Worm (Caenorhabditis elegans) whole organism, mixed stage, embryonic: ENCODE measurements around the gene btb-5.
A peak's percentile ranks its signal among the peaks of the same experiment; 100 is the strongest.

Experiments
- M03D4.4 ChIP-seq: sonication (generic microtip); optimal IDR thresholded peaks from 2 replicates; lab custom pipeline; 2017; ENCODE audit warnings: mild to moderate bottlenecking, missing genetic modification characterization, missing compliant biosample characterization
- bed-3 ChIP-seq: fragments of 200-800 bp; sonication (Bioruptor generic); optimal IDR thresholded peaks from 3 replicates; lab custom pipeline; 2018; ENCODE audit warnings: mild to moderate bottlenecking, missing genetic modification characterization, moderate library complexity, missing compliant biosample characterization
- blmp-1 ChIP-seq: fragments of 150-350 bp; optimal IDR thresholded peaks from 2 replicates; lab custom pipeline; 2014; ENCODE audit warnings: missing biosample characterization, missing genetic modification characterization
- ceh-39 ChIP-seq: fragments of 150-350 bp; optimal IDR thresholded peaks from 2 replicates; lab custom pipeline; 2014; ENCODE audit warnings: missing biosample characterization, missing genetic modification characterization
- ceh-43 ChIP-seq: fragments of 200-800 bp; sonication (Bioruptor generic); optimal IDR thresholded peaks from 2 replicates; lab custom pipeline; 2018; ENCODE audit warnings: mild to moderate bottlenecking, missing genetic modification characterization, moderate library complexity, missing compliant biosample characterization
- ceh-83 ChIP-seq: fragments of 200-800 bp; sonication (Bioruptor generic); optimal IDR thresholded peaks from 2 replicates; lab custom pipeline; 2018; ENCODE audit warnings: mild to moderate bottlenecking, missing genetic modification characterization, missing compliant biosample characterization
- ces-1 ChIP-seq: fragments of 150-350 bp; optimal IDR thresholded peaks from 2 replicates; lab custom pipeline; 2014; ENCODE audit warnings: missing biosample characterization, missing genetic modification reagents, missing genetic modification characterization
- cnd-1 ChIP-seq: fragments of 200-800 bp; sonication (Bioruptor generic); optimal IDR thresholded peaks from 2 replicates; lab custom pipeline; 2018; ENCODE audit warnings: mild to moderate bottlenecking, missing genetic modification characterization, missing compliant biosample characterization
- elt-1 ChIP-seq: sonication (generic microtip); optimal IDR thresholded peaks from 2 replicates; lab custom pipeline; 2017; ENCODE audit warnings: missing genetic modification characterization, mild to moderate bottlenecking, missing compliant biosample characterization, antibody characterized with exemption, moderate library complexity, borderline replicate concordance; ENCODE audit not compliant: insufficient read depth
- flh-1 ChIP-seq: fragments of 200-800 bp; sonication (Bioruptor generic); optimal IDR thresholded peaks from 2 replicates; lab custom pipeline; 2018; ENCODE audit warnings: mild to moderate bottlenecking, missing genetic modification characterization, moderate library complexity, missing compliant biosample characterization
- ham-2 ChIP-seq: fragments of 200-800 bp; sonication (Bioruptor generic); optimal IDR thresholded peaks from 2 replicates; lab custom pipeline; 2018; ENCODE audit warnings: mild to moderate bottlenecking, missing genetic modification characterization, missing compliant biosample characterization
- hlh-1 ChIP-seq: fragments of 150-350 bp; optimal IDR thresholded peaks from 2 replicates; lab custom pipeline; 2014; ENCODE audit warnings: missing biosample characterization, missing genetic modification reagents, missing genetic modification characterization
- lin-32 ChIP-seq: fragments of 200-800 bp; sonication (Bioruptor generic); optimal IDR thresholded peaks from 2 replicates; lab custom pipeline; 2018; ENCODE audit warnings: mild to moderate bottlenecking, missing genetic modification characterization, missing compliant biosample characterization
- lsy-2 ChIP-seq: fragments of 150-350 bp; optimal IDR thresholded peaks from 2 replicates; lab custom pipeline; 2014; ENCODE audit warnings: missing biosample characterization, missing genetic modification characterization
- mab-5 ChIP-seq: fragments of 150-350 bp; optimal IDR thresholded peaks from 2 replicates; lab custom pipeline; 2014; ENCODE audit warnings: missing biosample characterization, missing genetic modification characterization
- mep-1 ChIP-seq: fragments of 150-350 bp; optimal IDR thresholded peaks from 2 replicates; lab custom pipeline; 2017; ENCODE audit warnings: missing biosample characterization, missing genetic modification reagents, missing genetic modification characterization, inconsistent platforms
- mls-2 ChIP-seq: sonication (generic microtip); optimal IDR thresholded peaks from 2 replicates; lab custom pipeline; 2016; ENCODE audit warnings: mild to moderate bottlenecking, missing genetic modification characterization, moderate library complexity, missing compliant biosample characterization
- nhr-12 ChIP-seq: fragments of 150-350 bp; optimal IDR thresholded peaks from 2 replicates; lab custom pipeline; 2014; ENCODE audit warnings: missing biosample characterization, missing genetic modification characterization
- nhr-2 ChIP-seq: fragments of 150-350 bp; optimal IDR thresholded peaks from 2 replicates; lab custom pipeline; 2014; ENCODE audit warnings: missing biosample characterization, missing genetic modification characterization
- nhr-28 ChIP-seq: fragments of 150-350 bp; optimal IDR thresholded peaks from 2 replicates; lab custom pipeline; 2014; ENCODE audit warnings: missing biosample characterization, missing genetic modification characterization
- nhr-76 ChIP-seq: sonication (generic microtip); optimal IDR thresholded peaks from 2 replicates; lab custom pipeline; 2017; ENCODE audit warnings: missing biosample characterization, missing genetic modification characterization
- pha-4 ChIP-seq: fragments of 150-350 bp; optimal IDR thresholded peaks from 2 replicates; lab custom pipeline; 2018; ENCODE audit warnings: missing biosample characterization, missing genetic modification reagents, missing genetic modification characterization
- snpc-4 ChIP-seq: fragments of 150-350 bp; optimal IDR thresholded peaks from 2 replicates; lab custom pipeline; 2014; ENCODE audit warnings: missing biosample characterization, missing genetic modification characterization
- sptf-1 ChIP-seq: sonication (generic microtip); optimal IDR thresholded peaks from 2 replicates; lab custom pipeline; 2017; ENCODE audit warnings: mild to moderate bottlenecking, missing genetic modification characterization, moderate library complexity, missing compliant biosample characterization
- tbx-8 ChIP-seq: fragments of 200-800 bp; sonication (Bioruptor generic); optimal IDR thresholded peaks from 2 replicates; lab custom pipeline; 2018; ENCODE audit warnings: mild to moderate bottlenecking, missing genetic modification characterization, moderate library complexity, missing compliant biosample characterization
- unc-120 ChIP-seq: sonication (generic microtip); optimal IDR thresholded peaks from 2 replicates; lab custom pipeline; 2017; ENCODE audit warnings: missing genetic modification characterization, missing compliant biosample characterization; ENCODE audit not compliant: poor library complexity, severe bottlenecking
- unc-39 ChIP-seq: fragments of 150-350 bp; optimal IDR thresholded peaks from 2 replicates; lab custom pipeline; 2014; ENCODE audit warnings: missing biosample characterization, missing genetic modification characterization
- unc-62 ChIP-seq: fragments of 150-350 bp; optimal IDR thresholded peaks from 2 replicates; lab custom pipeline; 2014; ENCODE audit warnings: missing biosample characterization, missing genetic modification reagents, missing genetic modification characterization
- zip-8 ChIP-seq: fragments of 150-350 bp; optimal IDR thresholded peaks from 2 replicates; lab custom pipeline; 2014; ENCODE audit warnings: missing biosample characterization, missing genetic modification characterization
- ztf-11 ChIP-seq: fragments of 150-350 bp; optimal IDR thresholded peaks from 2 replicates; lab custom pipeline; 2014; ENCODE audit warnings: missing biosample characterization, missing genetic modification characterization

The btb-5 gene

ce11 chrIII:23862-24261 is 37.1 kb downstream of the btb-5 start, which contains the start of gene H10E21.5:
TSS of gene H10E21.5 (minus strand) at chrIII:23962.
- no peak for TF ChIP-seq unc-120 (tag; lab: Kevin White, UChicago)
- no peak for TF ChIP-seq nhr-2 (tag; lab: Kevin White, UChicago)
- TF ChIP-seq nhr-12 (tag; lab: Kevin White, UChicago) = no peak
- no peak for TF ChIP-seq lin-32

DNA sequence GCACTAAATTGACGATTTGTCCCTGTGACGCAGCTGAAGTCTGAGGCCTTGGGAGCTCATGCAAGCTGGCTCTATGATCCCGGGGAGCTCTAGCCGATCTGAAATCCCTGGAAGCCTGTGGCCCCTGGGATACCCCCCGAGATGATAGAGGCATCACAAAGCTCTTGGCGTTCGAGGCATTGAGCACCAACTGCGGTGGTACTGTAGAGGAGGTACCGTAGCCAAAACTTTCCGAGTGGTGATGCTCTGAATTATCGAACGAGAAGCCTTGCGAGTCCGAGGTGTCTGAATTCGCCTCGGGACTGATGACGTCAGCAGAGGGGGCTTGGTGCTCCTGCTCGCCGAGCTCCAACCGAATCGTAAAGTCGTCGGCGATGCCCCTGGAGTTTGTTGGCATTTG is 39.7 kb downstream of the btb-5 start:
- no peak for TF ChIP-seq lsy-2 (tag; lab: Kevin White, UChicago)
- no peak for TF ChIP-seq nhr-2 (tag; lab: Kevin White, UChicago)
- TF ChIP-seq mab-5 (tag; lab: Kevin White, UChicago) = no peak
- TF ChIP-seq ces-1 (GFP tag; lab: Kevin White, UChicago) = no peak
- no peak for TF ChIP-seq elt-1 (tag; lab: Kevin White, UChicago)
- no peak for TF ChIP-seq flh-1 (GFP tag; lab: Kevin White, UChicago)
- TF ChIP-seq hlh-1 = no peak
- no peak for TF ChIP-seq mep-1
- no peak for TF ChIP-seq unc-62 (GFP tag; lab: Kevin White, UChicago)
- TF ChIP-seq blmp-1 (tag; lab: Kevin White, UChicago) = no peak
- TF ChIP-seq cnd-1 (tag; lab: Kevin White, UChicago) = no peak
- no peak for TF ChIP-seq snpc-4
- TF ChIP-seq M03D4.4 = no peak
- TF ChIP-seq bed-3 (GFP tag; lab: Kevin White, UChicago) = no peak
- no peak for TF ChIP-seq tbx-8 (GFP tag; lab: Kevin White, UChicago)
- TF ChIP-seq, all 35 proteins: peak for 0

DNA sequence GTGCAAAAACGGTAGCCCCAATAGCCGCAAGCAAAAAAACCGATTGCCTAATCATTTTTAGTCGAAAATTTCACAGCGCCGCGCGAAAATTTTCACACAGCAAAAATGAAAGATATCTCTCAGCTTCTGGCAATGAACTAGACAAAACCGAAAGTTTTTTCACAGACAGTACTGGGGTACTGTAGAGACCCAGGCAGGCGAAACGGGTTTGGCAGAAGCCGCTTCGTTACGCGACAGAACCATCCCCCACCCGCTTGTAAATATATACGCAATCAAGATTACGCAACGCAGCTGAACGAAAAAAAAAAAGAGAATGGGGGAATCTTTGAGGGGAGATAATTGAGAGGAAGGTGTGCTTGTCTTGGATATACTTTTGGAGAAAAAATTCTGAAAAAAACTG is 41.4 kb downstream of the btb-5 start, which contains the start of gene H10E21.4:
Gene H10E21.4, minus strand, starts transcription at position 167 of the 400 bp plus-strand sequence.
- TF ChIP-seq mls-2 (tag; lab: Kevin White, UChicago) = no peak
- peak; percentile 31 for TF ChIP-seq zip-8 (tag; lab: Kevin White, UChicago)

ce11 chrIII:17558-17957 is 43.4 kb downstream of the btb-5 start:
- TF ChIP-seq ham-2 = no peak
- no peak for TF ChIP-seq nhr-12 (tag; lab: Kevin White, UChicago)
- no peak for TF ChIP-seq ceh-43 (GFP tag; lab: Kevin White, UChicago)
- no peak for TF ChIP-seq nhr-28 (tag; lab: Kevin White, UChicago)
- no peak for TF ChIP-seq mls-2 (tag; lab: Kevin White, UChicago)
- TF ChIP-seq elt-1 (tag; lab: Kevin White, UChicago) = no peak
- no peak for TF ChIP-seq pha-4
- no peak for TF ChIP-seq nhr-2 (tag; lab: Kevin White, UChicago)
- no peak for TF ChIP-seq lsy-2 (tag; lab: Kevin White, UChicago)
- no peak for TF ChIP-seq mep-1
- TF ChIP-seq sptf-1 (tag; lab: Kevin White, UChicago) = no peak
- TF ChIP-seq ceh-39 (tag; lab: Kevin White, UChicago) = no peak
- no peak for TF ChIP-seq unc-39 (tag; lab: Kevin White, UChicago)
- no peak for TF ChIP-seq unc-62 (GFP tag; lab: Kevin White, UChicago)

- TF ChIP-seq mab-5 (tag; lab: Kevin White, UChicago) (no peak), nhr-28 (tag; lab: Kevin White, UChicago) (no peak), pha-4 (no peak), ham-2 (no peak), ceh-83 (GFP tag; lab: Kevin White, UChicago) (no peak), nhr-2 (tag; lab: Kevin White, UChicago) (no peak), bed-3 (GFP tag; lab: Kevin White, UChicago) (no peak), unc-39 (tag; lab: Kevin White, UChicago) (no peak), cnd-1 (tag; lab: Kevin White, UChicago) (no peak), lin-32 (no peak), unc-120 (tag; lab: Kevin White, UChicago) (no peak), ztf-11 (no peak), ceh-39 (tag; lab: Kevin White, UChicago) (no peak), mls-2 (tag; lab: Kevin White, UChicago) (no peak), lsy-2 (tag; lab: Kevin White, UChicago) (no peak), nhr-76 (tag; lab: Kevin White, UChicago) (no peak), ces-1 (GFP tag; lab: Kevin White, UChicago) (no peak)
These were observed 44.1 kb downstream of the btb-5 start for ce11 chrIII:16797-17196.
